Fruit fly (Drosophila melanogaster) whole organism, embryonic: Measurements from ENCODE around the gene CG43693.

Experiments
- Asciz ChIP-seq: fragments of 200-800 bp; sonication (Bioruptor generic); optimal IDR thresholded peaks from 2 replicates; lab custom pipeline; 2017; ENCODE audit warnings: missing biosample characterization, mild to moderate bottlenecking, missing genetic modification characterization, missing genetic modification reagents
- Bdp1 ChIP-seq: fragments of 200-800 bp; sonication (Bioruptor generic); optimal IDR thresholded peaks from 3 replicates; lab custom pipeline; 2016; ENCODE audit warnings: missing biosample characterization, missing genetic modification characterization
- CG10274 ChIP-seq: fragments of 200-800 bp; sonication (Bioruptor generic); optimal IDR thresholded peaks from 3 replicates; lab custom pipeline; 2017; ENCODE audit warnings: missing biosample characterization, mild to moderate bottlenecking, missing genetic modification characterization
- CG10959 ChIP-seq: fragments of 200-800 bp; sonication (Bioruptor generic); IDR thresholded peaks from 2 replicates; pipeline ENCODE4 v1.3.6; 2022; ENCODE audit warnings: missing biosample characterization, missing genetic modification characterization
- CG11247 ChIP-seq: fragments of 200-800 bp; sonication (Bioruptor generic); IDR thresholded peaks from 2 replicates; pipeline ENCODE4 v1.3.6; 2022; ENCODE audit warnings: missing biosample characterization, missing genetic modification characterization
- CG1233 ChIP-seq: fragments of 200-800 bp; sonication (Bioruptor generic); optimal IDR thresholded peaks from 4 replicates; lab custom pipeline; 2018; ENCODE audit warnings: missing biosample characterization, mild to moderate bottlenecking, missing genetic modification characterization
- CG12769 ChIP-seq: fragments of 200-800 bp; sonication (Bioruptor generic); optimal IDR thresholded peaks from 2 replicates; lab custom pipeline; 2019; ENCODE audit warnings: missing biosample characterization, mild to moderate bottlenecking, missing genetic modification characterization, moderate library complexity
- CG13123 ChIP-seq: fragments of 200-800 bp; sonication (Bioruptor generic); optimal IDR thresholded peaks from 2 replicates; lab custom pipeline; 2016; ENCODE audit warnings: missing biosample characterization, missing genetic modification characterization
- CG15696 ChIP-seq: fragments of 200-800 bp; sonication (Bioruptor generic); optimal IDR thresholded peaks from 2 replicates; lab custom pipeline; 2019; ENCODE audit warnings: missing biosample characterization, mild to moderate bottlenecking, missing genetic modification characterization, moderate library complexity
- CG17359 ChIP-seq: fragments of 200-800 bp; sonication (Bioruptor generic); optimal IDR thresholded peaks from 3 replicates; lab custom pipeline; 2018; ENCODE audit warnings: missing biosample characterization, mild to moderate bottlenecking, missing genetic modification characterization, moderate library complexity
- CG2120 ChIP-seq: fragments of 200-800 bp; sonication (Bioruptor generic); optimal IDR thresholded peaks from 3 replicates; lab custom pipeline; 2016; ENCODE audit warnings: missing biosample characterization, missing genetic modification characterization
- CG2875 ChIP-seq: fragments of 200-800 bp; sonication (Bioruptor generic); optimal IDR thresholded peaks from 2 replicates; lab custom pipeline; 2017; ENCODE audit warnings: missing biosample characterization, mild to moderate bottlenecking, missing genetic modification characterization, missing genetic modification reagents
- CG3065 ChIP-seq: fragments of 200-800 bp; sonication (Bioruptor generic); optimal IDR thresholded peaks from 2 replicates; lab custom pipeline; 2016; ENCODE audit warnings: missing biosample characterization, missing genetic modification characterization
- CG31224 ChIP-seq: fragments of 200-800 bp; sonication (Bioruptor generic); IDR thresholded peaks from 2 replicates; pipeline ENCODE4 v1.3.6; 2022; ENCODE audit warnings: missing biosample characterization, missing genetic modification characterization
- CG3163 ChIP-seq: fragments of 200-800 bp; sonication (Bioruptor generic); optimal IDR thresholded peaks from 3 replicates; lab custom pipeline; 2016; ENCODE audit warnings: missing biosample characterization, missing genetic modification characterization
- CG3407 ChIP-seq: fragments of 200-800 bp; sonication (Bioruptor generic); optimal IDR thresholded peaks from 2 replicates; lab custom pipeline; 2018; ENCODE audit warnings: missing biosample characterization, mild to moderate bottlenecking, missing genetic modification characterization
- CG4707 ChIP-seq: fragments of 200-800 bp; sonication (Bioruptor generic); optimal IDR thresholded peaks from 2 replicates; lab custom pipeline; 2018; ENCODE audit warnings: missing biosample characterization, mild to moderate bottlenecking, missing genetic modification characterization, moderate library complexity
- CG6854 ChIP-seq: fragments of 200-800 bp; sonication (Bioruptor generic); optimal IDR thresholded peaks from 3 replicates; lab custom pipeline; 2017; ENCODE audit warnings: missing biosample characterization, mild to moderate bottlenecking, missing genetic modification characterization
- CG7987 ChIP-seq: fragments of 200-800 bp; sonication (Bioruptor generic); optimal IDR thresholded peaks from 2 replicates; lab custom pipeline; 2018; ENCODE audit warnings: missing biosample characterization, mild to moderate bottlenecking, missing genetic modification characterization, moderate library complexity
- CG8359 ChIP-seq: fragments of 200-800 bp; sonication (Bioruptor generic); optimal IDR thresholded peaks from 2 replicates; lab custom pipeline; 2017; ENCODE audit warnings: missing biosample characterization, mild to moderate bottlenecking, missing genetic modification characterization, borderline replicate concordance
- CG8944 ChIP-seq: fragments of 200-800 bp; sonication (Bioruptor generic); optimal IDR thresholded peaks from 3 replicates; lab custom pipeline; 2016; ENCODE audit warnings: missing biosample characterization, missing genetic modification characterization
- CG9215 ChIP-seq: fragments of 200-800 bp; sonication (Bioruptor generic); IDR thresholded peaks from 2 replicates; pipeline ENCODE4 v1.3.6; 2022; ENCODE audit warnings: missing biosample characterization, missing genetic modification characterization
- CG9817 ChIP-seq: fragments of 200-800 bp; sonication (Bioruptor generic); optimal IDR thresholded peaks from 2 replicates; lab custom pipeline; 2018; ENCODE audit warnings: missing biosample characterization, mild to moderate bottlenecking, missing genetic modification characterization, moderate library complexity
- Doc2 ChIP-seq: fragments of 200-800 bp; sonication (Bioruptor generic); IDR thresholded peaks from 2 replicates; pipeline ENCODE4 v1.3.6; 2022; ENCODE audit warnings: missing biosample characterization, missing genetic modification characterization
- Doc3 ChIP-seq: fragments of 200-800 bp; sonication (Bioruptor generic); IDR thresholded peaks from 3 replicates; pipeline ENCODE4 v1.3.6; 2022; ENCODE audit warnings: missing biosample characterization, missing genetic modification characterization; ENCODE audit not compliant: partially characterized antibody
- E2f2 ChIP-seq: fragments of 200-800 bp; sonication (Bioruptor generic); IDR thresholded peaks from 2 replicates; pipeline ENCODE4 v1.3.6; 2022; ENCODE audit warnings: missing biosample characterization, missing genetic modification characterization
- HHEX ChIP-seq: fragments of 200-800 bp; sonication (Bioruptor generic); optimal IDR thresholded peaks from 3 replicates; lab custom pipeline; 2017; ENCODE audit warnings: missing biosample characterization, mild to moderate bottlenecking, missing genetic modification characterization, missing genetic modification reagents
- Max ChIP-seq: fragments of 200-800 bp; sonication (Bioruptor generic); optimal IDR thresholded peaks from 2 replicates; lab custom pipeline; 2016; ENCODE audit warnings: missing biosample characterization, mild to moderate bottlenecking, missing genetic modification characterization
- Meics ChIP-seq: fragments of 200-800 bp; sonication (Bioruptor generic); optimal IDR thresholded peaks from 2 replicates; lab custom pipeline; 2017; ENCODE audit warnings: missing biosample characterization, mild to moderate bottlenecking, missing genetic modification characterization
- Nf-YA ChIP-seq: fragments of 200-800 bp; sonication (Bioruptor generic); IDR thresholded peaks from 2 replicates; pipeline ENCODE4 v1.3.6; 2022; ENCODE audit warnings: missing biosample characterization, missing genetic modification characterization
- Pdp1 ChIP-seq, 2 experiments: fragments of 200-800 bp; sonication (Bioruptor generic); optimal IDR thresholded peaks; 3 replicates each; lab custom pipeline; 2016; ENCODE audit warnings: missing biosample characterization in 2 of 2, missing genetic modification characterization in 2 of 2, mild to moderate bottlenecking in 1 of 2, moderate library complexity in 1 of 2
- Ravus ChIP-seq: fragments of 200-800 bp; sonication (Bioruptor generic); IDR thresholded peaks from 2 replicates; pipeline ENCODE4 v1.3.6; 2022; ENCODE audit warnings: missing biosample characterization, missing genetic modification characterization
- Sin3A ChIP-seq: fragments of >200 bp; optimal IDR thresholded peaks from 2 replicates; lab custom pipeline; 2018
- Six4 ChIP-seq: fragments of 200-800 bp; sonication (Bioruptor generic); optimal IDR thresholded peaks from 2 replicates; lab custom pipeline; 2016; ENCODE audit warnings: missing biosample characterization, missing genetic modification characterization
- TFAM ChIP-seq: fragments of 200-800 bp; sonication (Bioruptor generic); optimal IDR thresholded peaks from 2 replicates; lab custom pipeline; 2017; ENCODE audit warnings: missing biosample characterization, missing genetic modification characterization, inconsistent platforms
- Vsx1 ChIP-seq: fragments of 200-800 bp; sonication (Bioruptor generic); optimal IDR thresholded peaks from 2 replicates; lab custom pipeline; 2017; ENCODE audit warnings: missing biosample characterization, mild to moderate bottlenecking, missing genetic modification characterization, missing genetic modification reagents
- cad ChIP-seq: fragments of >200 bp; optimal IDR thresholded peaks from 2 replicates; lab custom pipeline; 2017; ENCODE audit warnings: missing biosample characterization, missing genetic modification characterization
- en ChIP-seq: fragments of 200-800 bp; sonication (Bioruptor generic); optimal IDR thresholded peaks from 2 replicates; lab custom pipeline; 2016; ENCODE audit warnings: missing biosample characterization, missing genetic modification characterization
- fu2 ChIP-seq: fragments of 200-800 bp; sonication (Bioruptor generic); optimal IDR thresholded peaks from 2 replicates; lab custom pipeline; 2016; ENCODE audit warnings: missing biosample characterization, missing genetic modification characterization
- gcm ChIP-seq: fragments of 200-800 bp; sonication (Bioruptor generic); optimal IDR thresholded peaks from 2 replicates; lab custom pipeline; 2019; ENCODE audit warnings: missing biosample characterization, mild to moderate bottlenecking, missing genetic modification characterization, moderate library complexity
- gem ChIP-seq: fragments of 200-800 bp; sonication (Bioruptor generic); optimal IDR thresholded peaks from 2 replicates; lab custom pipeline; 2019; ENCODE audit warnings: missing biosample characterization, mild to moderate bottlenecking, missing genetic modification characterization, moderate library complexity
- hbn ChIP-seq: fragments of 200-800 bp; sonication (Bioruptor generic); IDR thresholded peaks from 2 replicates; pipeline ENCODE4 v1.3.6; 2022; ENCODE audit warnings: missing biosample characterization, missing genetic modification characterization; ENCODE audit not compliant: partially characterized antibody
- lov ChIP-seq, 2 experiments: fragments of 200-800 bp in 1 of 2; fragments of >200 bp in 1 of 2; sonication (Bioruptor generic) in 1 of 2; IDR thresholded peaks in 1 of 2; optimal IDR thresholded peaks in 1 of 2; 2 replicates in 1 of 2; 3 replicates in 1 of 2; pipeline versions ENCODE4 v1.3.6 to Lab custom; 2017 to 2022; ENCODE audit warnings: missing biosample characterization in 1 of 2, missing genetic modification characterization in 1 of 2
- pita ChIP-seq: fragments of 200-800 bp; sonication (Bioruptor generic); optimal IDR thresholded peaks from 2 replicates; lab custom pipeline; 2017; ENCODE audit warnings: missing biosample characterization, mild to moderate bottlenecking, missing genetic modification characterization
- psq ChIP-seq: fragments of 200-800 bp; sonication (Bioruptor generic); optimal IDR thresholded peaks from 2 replicates; lab custom pipeline; 2017; ENCODE audit warnings: missing biosample characterization, missing genetic modification characterization
- pzg ChIP-seq: fragments of 200-800 bp; sonication (Bioruptor generic); optimal IDR thresholded peaks from 3 replicates; lab custom pipeline; 2018; ENCODE audit warnings: missing biosample characterization, mild to moderate bottlenecking, missing genetic modification characterization, moderate library complexity
- rib ChIP-seq: fragments of 200-800 bp; sonication (Bioruptor generic); IDR thresholded peaks from 2 replicates; pipeline ENCODE4 v1.3.6; 2022; ENCODE audit warnings: missing biosample characterization, missing genetic modification characterization
- sim ChIP-seq: fragments of 200-800 bp; sonication (Bioruptor generic); IDR thresholded peaks from 2 replicates; pipeline ENCODE4 v1.3.6; 2022; ENCODE audit warnings: missing biosample characterization, missing genetic modification characterization
- sisA ChIP-seq: fragments of 200-800 bp; sonication (Bioruptor generic); IDR thresholded peaks from 2 replicates; pipeline ENCODE4 v1.3.6; 2022; ENCODE audit warnings: missing biosample characterization, missing genetic modification characterization
- sob ChIP-seq: fragments of 200-800 bp; sonication (Bioruptor generic); IDR thresholded peaks from 2 replicates; pipeline ENCODE4 v1.3.6; 2022; ENCODE audit warnings: missing biosample characterization, missing genetic modification characterization
- wdn ChIP-seq: fragments of 200-800 bp; sonication (Bioruptor generic); IDR thresholded peaks from 2 replicates; pipeline ENCODE4 v1.3.6; 2022; ENCODE audit warnings: missing biosample characterization, missing genetic modification characterization
- zf30C ChIP-seq: fragments of 200-800 bp; sonication (Bioruptor generic); optimal IDR thresholded peaks from 3 replicates; lab custom pipeline; 2018; ENCODE audit warnings: missing biosample characterization, mild to moderate bottlenecking, missing genetic modification characterization

Gene CG43693

dm6 chr3L:11002923-11003322 lies 48.2 kb downstream of the CG43693 start (continued):
- no peak for TF ChIP-seq CG17359 (tag; lab: Kevin White, UChicago)
- no peak for TF ChIP-seq CG31224 (GFP tag; lab: Robert Waterston, UW)
- TF ChIP-seq TFAM: no peak
- peak; percentile 50 for TF ChIP-seq CG2875
- TF ChIP-seq CG15696: peak; percentile 8
- peak; percentile 25 for TF ChIP-seq CG7987 (GFP tag; lab: Kevin White, UChicago)
- no peak for TF ChIP-seq CG2120
- TF ChIP-seq Meics (GFP tag; lab: Kevin White, UChicago): no peak
- no peak for TF ChIP-seq sim (GFP tag; lab: Robert Waterston, UW)
- TF ChIP-seq sisA (GFP tag; lab: Robert Waterston, UW): no peak
- no peak for TF ChIP-seq CG13123 (GFP tag; lab: Kevin White, UChicago)
- no peak for TF ChIP-seq Pdp1 (GFP tag; optimal IDR thresholded peaks at IDR 0.05; lab: Kevin White, UChicago)
- TF ChIP-seq CG9215 (GFP tag; lab: Robert Waterston, UW): no peak
- no peak for TF ChIP-seq Doc2
- no peak for TF ChIP-seq CG8944
- no peak for TF ChIP-seq CG3163
- TF ChIP-seq Nf-YA (GFP tag; lab: Robert Waterston, UW): no peak
- TF ChIP-seq CG6854 (GFP tag; lab: Kevin White, UChicago): no peak
- no peak for TF ChIP-seq wdn (GFP tag; lab: Robert Waterston, UW)
- no peak for TF ChIP-seq Ravus (GFP tag; lab: Robert Waterston, UW)
- TF ChIP-seq psq (GFP tag; lab: Kevin White, UChicago): no peak
- TF ChIP-seq CG1233 (GFP tag; lab: Kevin White, UChicago): no peak
- no peak for TF ChIP-seq CG3065 (GFP tag; lab: Kevin White, UChicago)
- TF ChIP-seq HHEX (GFP tag; lab: Kevin White, UChicago): peak; percentile 6
- peak; percentile 43 for TF ChIP-seq CG3407 (GFP tag; lab: Kevin White, UChicago)
- TF ChIP-seq CG4707: no peak
- TF ChIP-seq lov (optimal IDR thresholded peaks at IDR 0.05; lab: Kevin White, UChicago): no peak
- no peak for TF ChIP-seq lov (GFP tag; IDR thresholded peaks at IDR 0.05; lab: Robert Waterston, UW)
- no peak for TF ChIP-seq cad (GFP tag; lab: Kevin White, UChicago)
- TF ChIP-seq gem: peak; percentile 19
- TF ChIP-seq Vsx1 (GFP tag; lab: Kevin White, UChicago): no peak
- no peak for TF ChIP-seq Bdp1 (GFP tag; lab: Kevin White, UChicago)
- TF ChIP-seq en (GFP tag; lab: Kevin White, UChicago): no peak
- no peak for TF ChIP-seq CG8359
- no peak for TF ChIP-seq Doc3 (GFP tag; lab: Robert Waterston, UW)
- TF ChIP-seq fu2 (GFP tag; lab: Kevin White, UChicago): no peak
- no peak for TF ChIP-seq sob (GFP tag; lab: Robert Waterston, UW)
- TF ChIP-seq pita: no peak
- no peak for TF ChIP-seq CG9817
- no peak for TF ChIP-seq rib
- no peak for TF ChIP-seq Sin3A
- TF ChIP-seq Asciz (GFP tag; lab: Kevin White, UChicago): no peak
- 0 out of 2 replicates have a peak, but pooled peaks have one; percentile 29 for TF ChIP-seq CG10959
- no peak for TF ChIP-seq pzg (GFP tag; lab: Kevin White, UChicago)
- TF ChIP-seq CG11247: no peak
- TF ChIP-seq zf30C (GFP tag; lab: Kevin White, UChicago): no peak
- no peak for TF ChIP-seq Max (GFP tag; lab: Kevin White, UChicago)
- no peak for TF ChIP-seq gcm
- TF ChIP-seq CG12769: no peak
- TF ChIP-seq hbn (GFP tag; lab: Robert Waterston, UW): no peak
- no peak for TF ChIP-seq Six4 (GFP tag; lab: Kevin White, UChicago)
- TF ChIP-seq E2f2 (GFP tag; lab: Robert Waterston, UW): no peak
- no peak for TF ChIP-seq CG10274
